Worm (Caenorhabditis elegans) whole organism, young adult: ENCODE data around the gene gpx-5.
A peak's percentile ranks its signal among the peaks of the same experiment; 100 is the strongest.

Source experiments
- C06A6.2 ChIP-seq: fragments of 200-800 bp; sonication (Bioruptor generic); conservative IDR thresholded peaks from 2 replicates; pipeline ENCODE4 v1.3.6; 2022; ENCODE audit warnings: missing genetic modification characterization, missing compliant biosample characterization
- C17E4.6 ChIP-seq: fragments of 200-800 bp; sonication (Bioruptor generic); IDR thresholded peaks from 2 replicates; pipeline ENCODE4 v1.3.6; 2022; ENCODE audit warnings: missing genetic modification reagents, missing genetic modification characterization, missing compliant biosample characterization
- F10E7.11 ChIP-seq: sonication (generic microtip); optimal IDR thresholded peaks from 2 replicates; lab custom pipeline; 2017; ENCODE audit warnings: mild to moderate bottlenecking, missing genetic modification characterization, moderate library complexity, missing compliant biosample characterization
- F37B4.10 ChIP-seq: fragments of 200-800 bp; sonication (Bioruptor generic); IDR thresholded peaks from 2 replicates; pipeline ENCODE4 v1.3.6; 2022; ENCODE audit warnings: missing genetic modification characterization, missing compliant biosample characterization
- F39B2.1 ChIP-seq: fragments of 200-800 bp; sonication (Bioruptor generic); IDR thresholded peaks from 2 replicates; pipeline ENCODE4 v1.3.6; 2022; ENCODE audit warnings: missing genetic modification reagents, missing genetic modification characterization, missing compliant biosample characterization
- F49E8.2 ChIP-seq: sonication (generic microtip); optimal IDR thresholded peaks from 3 replicates; lab custom pipeline; 2017; ENCODE audit warnings: missing genetic modification characterization, mild to moderate bottlenecking, missing compliant biosample characterization, antibody characterized with exemption, moderate library complexity; ENCODE audit not compliant: insufficient read depth
- F57A8.1 ChIP-seq: fragments of 200-800 bp; sonication (Bioruptor generic); optimal IDR thresholded peaks from 2 replicates; lab custom pipeline; 2018; ENCODE audit warnings: mild to moderate bottlenecking, missing genetic modification characterization, moderate library complexity, missing compliant biosample characterization
- K12H6.12 ChIP-seq: fragments of 200-800 bp; sonication (Bioruptor generic); optimal IDR thresholded peaks from 2 replicates; lab custom pipeline; 2018; ENCODE audit warnings: mild to moderate bottlenecking, missing genetic modification characterization, missing compliant biosample characterization
- T26A5.8 ChIP-seq: sonication (generic microtip); optimal IDR thresholded peaks from 2 replicates; lab custom pipeline; 2016; ENCODE audit warnings: missing genetic modification characterization, missing compliant biosample characterization
- Y56A3A.18 ChIP-seq: fragments of 200-800 bp; sonication (Bioruptor generic); IDR thresholded peaks from 2 replicates; pipeline ENCODE4 v1.3.6; 2022; ENCODE audit warnings: missing genetic modification reagents, missing genetic modification characterization, missing compliant biosample characterization
- Y79H2A.3 ChIP-seq: fragments of 200-800 bp; sonication (Bioruptor generic); conservative IDR thresholded peaks from 2 replicates; pipeline ENCODE4 v1.3.6; 2022; ENCODE audit warnings: missing genetic modification reagents, missing genetic modification characterization, missing compliant biosample characterization
- akir-1 ChIP-seq: fragments of 200-800 bp; sonication (Bioruptor generic); optimal IDR thresholded peaks from 2 replicates; lab custom pipeline; 2018; ENCODE audit warnings: mild to moderate bottlenecking, missing genetic modification characterization, moderate library complexity, missing compliant biosample characterization
- aptf-3 ChIP-seq: fragments of 200-800 bp; sonication (Bioruptor generic); IDR thresholded peaks from 2 replicates; pipeline ENCODE4 v1.3.6; 2022; ENCODE audit warnings: missing genetic modification characterization, missing compliant biosample characterization
- atf-7 ChIP-seq: sonication (generic microtip); optimal IDR thresholded peaks from 2 replicates; lab custom pipeline; 2017; ENCODE audit warnings: mild to moderate bottlenecking, missing genetic modification characterization, missing compliant biosample characterization
- attf-3 ChIP-seq: fragments of 200-800 bp; sonication (Bioruptor generic); conservative IDR thresholded peaks from 2 replicates; pipeline ENCODE4 v1.3.6; 2022; ENCODE audit warnings: missing genetic modification reagents, missing genetic modification characterization, missing compliant biosample characterization
- ccch-3 ChIP-seq: fragments of 200-800 bp; sonication (Bioruptor generic); optimal IDR thresholded peaks from 2 replicates; lab custom pipeline; 2018; ENCODE audit warnings: mild to moderate bottlenecking, missing genetic modification characterization, missing compliant biosample characterization
- cebp-1 ChIP-seq, 2 experiments: fragments of 200-800 bp in 1 of 2; sonication (Bioruptor generic) in 1 of 2; sonication (generic microtip) in 1 of 2; IDR thresholded peaks in 1 of 2; optimal IDR thresholded peaks in 1 of 2; 2 replicates each; pipeline versions ENCODE4 v1.3.6 to Lab custom; 2017 to 2022; ENCODE audit warnings: missing compliant biosample characterization in 2 of 2, missing genetic modification characterization in 2 of 2, mild to moderate bottlenecking in 1 of 2, missing genetic modification reagents in 1 of 2, moderate library complexity in 1 of 2
- ceh-100 ChIP-seq: fragments of 200-800 bp; sonication (Bioruptor generic); IDR thresholded peaks from 2 replicates; pipeline ENCODE4 v1.3.6; 2022; ENCODE audit warnings: missing genetic modification reagents, missing genetic modification characterization, missing compliant biosample characterization
- die-1 ChIP-seq: sonication (generic microtip); optimal IDR thresholded peaks from 2 replicates; lab custom pipeline; 2016; ENCODE audit warnings: missing genotype, mild to moderate bottlenecking, missing genetic modification characterization, missing compliant biosample characterization
- dox-1 ChIP-seq: fragments of 200-800 bp; sonication (Bioruptor generic); IDR thresholded peaks from 2 replicates; pipeline ENCODE4 v1.3.6; 2022; ENCODE audit warnings: missing genetic modification reagents, missing genetic modification characterization, missing compliant biosample characterization
- egl-44 ChIP-seq: fragments of 200-800 bp; sonication (Bioruptor generic); IDR thresholded peaks from 2 replicates; pipeline ENCODE4 v1.3.6; 2022; ENCODE audit warnings: missing genetic modification reagents, missing genetic modification characterization, missing compliant biosample characterization
- ekl-4 ChIP-seq: fragments of 200-800 bp; sonication (Bioruptor generic); IDR thresholded peaks from 2 replicates; pipeline ENCODE4 v1.3.6; 2022; ENCODE audit warnings: missing genetic modification reagents, missing genetic modification characterization, missing compliant biosample characterization
- gei-17 ChIP-seq: fragments of 200-800 bp; sonication (Bioruptor generic); optimal IDR thresholded peaks from 2 replicates; lab custom pipeline; 2018; ENCODE audit warnings: mild to moderate bottlenecking, missing genetic modification characterization, missing compliant biosample characterization
- hlh-12 ChIP-seq: sonication (generic microtip); optimal IDR thresholded peaks from 2 replicates; lab custom pipeline; 2016; ENCODE audit warnings: missing genetic modification characterization, missing compliant biosample characterization
- hlh-26 ChIP-seq: fragments of 200-800 bp; sonication (Bioruptor generic); conservative IDR thresholded peaks from 2 replicates; pipeline ENCODE4 v1.3.6; 2022; ENCODE audit warnings: missing genetic modification reagents, missing genetic modification characterization, missing compliant biosample characterization
- hmg-20 ChIP-seq: fragments of 200-800 bp; sonication (Bioruptor generic); IDR thresholded peaks from 2 replicates; pipeline ENCODE4 v1.3.6; 2022; ENCODE audit warnings: missing genetic modification reagents, missing genetic modification characterization, missing compliant biosample characterization
- let-526 ChIP-seq: fragments of 200-800 bp; sonication (Bioruptor generic); IDR thresholded peaks from 2 replicates; pipeline ENCODE4 v1.3.6; 2022; ENCODE audit warnings: missing genetic modification reagents, missing genetic modification characterization, missing compliant biosample characterization
- let-607 ChIP-seq, 2 experiments: fragments of 200-800 bp in 1 of 2; sonication (Bioruptor generic) in 1 of 2; sonication (generic microtip) in 1 of 2; optimal IDR thresholded peaks; 2 replicates each; lab custom pipeline; 2016 to 2018; ENCODE audit warnings: mild to moderate bottlenecking in 2 of 2, missing compliant biosample characterization in 2 of 2, missing genetic modification characterization in 2 of 2, moderate library complexity in 2 of 2, missing genotype in 1 of 2
- lsl-1 ChIP-seq: fragments of 200-800 bp; sonication (Bioruptor generic); optimal IDR thresholded peaks from 2 replicates; lab custom pipeline; 2018; ENCODE audit warnings: mild to moderate bottlenecking, missing genetic modification characterization, moderate library complexity, missing compliant biosample characterization
- mes-4 ChIP-seq: sonication (generic microtip); optimal IDR thresholded peaks from 2 replicates; lab custom pipeline; 2016; ENCODE audit warnings: missing genotype, missing genetic modification characterization, missing compliant biosample characterization
- nfya-2 ChIP-seq: fragments of 200-800 bp; sonication (Bioruptor generic); IDR thresholded peaks from 2 replicates; pipeline ENCODE4 v1.3.6; 2022; ENCODE audit warnings: missing genetic modification reagents, missing genetic modification characterization, missing compliant biosample characterization
- nhr-80 ChIP-seq: sonication (generic microtip); optimal IDR thresholded peaks from 2 replicates; lab custom pipeline; 2016; ENCODE audit warnings: missing genetic modification characterization, missing compliant biosample characterization
- pha-4 ChIP-seq: fragments of 150-350 bp; sonication (generic microtip); optimal IDR thresholded peaks from 2 replicates; lab custom pipeline; 2014; ENCODE audit warnings: missing biosample characterization, missing genetic modification reagents, missing genetic modification characterization
- sdz-38 ChIP-seq: sonication (generic microtip); optimal IDR thresholded peaks from 2 replicates; lab custom pipeline; 2016; ENCODE audit warnings: missing genotype, missing genetic modification characterization, missing compliant biosample characterization
- sptf-2 ChIP-seq: fragments of 200-800 bp; sonication (Bioruptor generic); optimal IDR thresholded peaks from 2 replicates; lab custom pipeline; 2018; ENCODE audit warnings: mild to moderate bottlenecking, missing genetic modification characterization, missing compliant biosample characterization
- tbp1 ChIP-seq: fragments of 200-800 bp; sonication (Bioruptor generic); optimal IDR thresholded peaks from 2 replicates; lab custom pipeline; 2018; ENCODE audit warnings: mild to moderate bottlenecking, missing genetic modification characterization, missing compliant biosample characterization
- tlf-1 ChIP-seq: fragments of 200-800 bp; sonication (Bioruptor generic); optimal IDR thresholded peaks from 2 replicates; lab custom pipeline; 2018; ENCODE audit warnings: mild to moderate bottlenecking, missing genetic modification characterization, missing compliant biosample characterization
- xnd-1 ChIP-seq: sonication (generic microtip); optimal IDR thresholded peaks from 2 replicates; lab custom pipeline; 2016; ENCODE audit warnings: missing genotype, missing genetic modification reagents, missing genetic modification characterization, missing compliant biosample characterization
- ztf-25 ChIP-seq: fragments of 200-800 bp; sonication (Bioruptor generic); IDR thresholded peaks from 2 replicates; pipeline ENCODE4 v1.3.6; 2022; ENCODE audit warnings: missing genetic modification reagents, missing genetic modification characterization, missing compliant biosample characterization

gpx-5 gene

DNA sequence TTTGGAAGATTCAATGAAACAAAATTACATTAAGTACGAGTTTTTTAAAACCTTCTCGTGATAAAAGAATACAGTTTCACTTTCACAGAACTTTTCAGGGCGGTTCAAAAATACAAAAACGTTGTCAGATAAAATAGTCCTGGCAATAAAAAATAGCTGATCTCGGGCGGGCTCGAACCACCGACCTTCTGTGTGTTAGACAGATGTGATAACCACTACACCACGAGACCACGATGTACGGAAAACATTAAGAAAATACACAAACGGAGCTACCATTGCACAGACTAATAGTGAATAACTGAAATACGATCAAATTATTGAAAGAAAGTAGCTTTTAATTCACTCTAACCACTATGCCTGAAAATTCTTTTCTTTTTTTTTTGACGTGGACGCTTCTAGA, 23.5 kb upstream of the gpx-5 start (continued):
- TF ChIP-seq hlh-26 (no peak), egl-44 (GFP tag; lab: Robert Waterston, UW) (no peak), tbp1 (GFP tag; lab: Kevin White, UChicago) (peak; percentile 88), nfya-2 (GFP tag; lab: Robert Waterston, UW) (no peak), ekl-4 (GFP tag; lab: Robert Waterston, UW) (no peak), nhr-80 (tag; lab: Kevin White, UChicago) (peak; percentile 34), let-526 (GFP tag; lab: Robert Waterston, UW) (no peak), T26A5.8 (tag; lab: Kevin White, UChicago) (no peak), gei-17 (GFP tag; lab: Kevin White, UChicago) (no peak), pha-4 (tag; lab: Kevin White, UChicago) (no peak), mes-4 (tag; lab: Kevin White, UChicago) (no peak), F37B4.10 (GFP tag; lab: Robert Waterston, UW) (no peak), die-1 (tag; lab: Kevin White, UChicago) (peak; percentile 63), xnd-1 (tag; lab: Kevin White, UChicago) (no peak), hlh-12 (no peak), F49E8.2 (tag; lab: Kevin White, UChicago) (no peak), hmg-20 (peak; percentile 77), F10E7.11 (tag; lab: Kevin White, UChicago) (no peak), cebp-1 (GFP tag; IDR thresholded peaks at IDR 0.05; lab: Robert Waterston, UW) (no peak), cebp-1 (tag; optimal IDR thresholded peaks at IDR 0.05; lab: Kevin White, UChicago) (peak; percentile 54), sptf-2 (no peak), F39B2.1 (GFP tag; lab: Robert Waterston, UW) (no peak), ceh-100 (GFP tag; lab: Robert Waterston, UW) (no peak), C06A6.2 (GFP tag; lab: Robert Waterston, UW) (no peak; the same call in 1 of the 2 replicates), attf-3 (no peak), K12H6.12 (tag; lab: Kevin White, UChicago) (no peak), ccch-3 (GFP tag; lab: Kevin White, UChicago) (no peak), F57A8.1 (GFP tag; lab: Kevin White, UChicago) (no peak), tlf-1 (GFP tag; lab: Kevin White, UChicago) (no peak), lsl-1 (GFP tag; lab: Kevin White, UChicago) (no peak), let-607 (tag; optimal IDR thresholded peaks at IDR 0.05; lab: Kevin White, UChicago) (peak in 1 of 2 experiments; percentile 8), atf-7 (tag; lab: Kevin White, UChicago) (no peak), sdz-38 (tag; lab: Kevin White, UChicago) (no peak)

DNA sequence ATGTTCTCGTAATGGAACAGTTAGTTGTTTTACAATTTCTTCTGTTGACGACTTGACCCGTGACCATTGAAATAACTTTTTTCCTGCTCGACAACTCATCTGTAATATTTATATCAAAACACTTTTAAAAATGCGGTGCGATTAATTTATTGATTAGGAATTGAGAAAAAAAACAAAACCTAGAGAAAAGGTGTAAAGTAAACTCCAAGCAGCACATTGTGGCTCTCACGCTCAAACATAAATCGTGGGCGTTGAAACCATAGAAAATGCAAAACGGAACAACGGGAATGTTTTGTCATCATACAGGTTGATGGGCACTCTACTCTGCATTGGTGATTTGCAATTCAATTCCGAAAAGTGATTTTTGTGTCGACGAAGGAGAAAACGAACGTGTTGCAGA, 18.6 kb upstream of the gpx-5 start, which contains the start of gene moc-5:
TSS of gene moc-5 (minus strand) at position 101 of the 400 bp plus-strand sequence.
- no peak for TF ChIP-seq Y56A3A.18 (GFP tag; lab: Robert Waterston, UW)
- TF ChIP-seq akir-1 (GFP tag; lab: Kevin White, UChicago), result no peak
- no peak for TF ChIP-seq dox-1 (GFP tag; lab: Robert Waterston, UW)
- TF ChIP-seq Y79H2A.3 (GFP tag; lab: Robert Waterston, UW), result no peak
- no peak for TF ChIP-seq C17E4.6 (GFP tag; lab: Robert Waterston, UW)
- TF ChIP-seq aptf-3, result no peak
- TF ChIP-seq F10E7.11 (tag; lab: Kevin White, UChicago), result no peak
- no peak for TF ChIP-seq ztf-25 (GFP tag; lab: Robert Waterston, UW)
